Worm (Caenorhabditis elegans) whole organism, L1 larva: ENCODE measurements around the gene T20D4.11.

Experiments
- C04F5.9 ChIP-seq: sonication (generic microtip); optimal IDR thresholded peaks from 2 replicates; lab custom pipeline; 2016; ENCODE audit warnings: missing genetic modification characterization, missing compliant biosample characterization
- C16A3.4 ChIP-seq: fragments of 150-350 bp; optimal IDR thresholded peaks from 2 replicates; lab custom pipeline; 2014; ENCODE audit warnings: missing biosample characterization, missing genetic modification characterization
- C34B4.2 ChIP-seq: sonication (generic microtip); optimal IDR thresholded peaks from 2 replicates; lab custom pipeline; 2017; ENCODE audit warnings: mild to moderate bottlenecking, missing genetic modification characterization, missing compliant biosample characterization
- F16B12.6 ChIP-seq: fragments of 150-350 bp; optimal IDR thresholded peaks from 2 replicates; lab custom pipeline; 2014; ENCODE audit warnings: missing biosample characterization, missing genetic modification characterization
- aha-1 ChIP-seq: fragments of 150-350 bp; optimal IDR thresholded peaks from 2 replicates; lab custom pipeline; 2014; ENCODE audit warnings: missing biosample characterization, missing genetic modification characterization
- ama-1 ChIP-seq: fragments of 150-350 bp; optimal IDR thresholded peaks from 2 replicates; lab custom pipeline; 2014
- blmp-1 ChIP-seq: fragments of 150-350 bp; optimal IDR thresholded peaks from 2 replicates; lab custom pipeline; 2014; ENCODE audit warnings: missing biosample characterization, missing genetic modification characterization
- ceh-63 ChIP-seq: fragments of 200-800 bp; sonication (Bioruptor generic); optimal IDR thresholded peaks from 2 replicates; lab custom pipeline; 2018; ENCODE audit warnings: mild to moderate bottlenecking, missing genetic modification characterization, missing compliant biosample characterization
- ceh-82 ChIP-seq, 3 experiments: fragments of 150-350 bp in 1 of 3; sonication (generic microtip) in 2 of 3; optimal IDR thresholded peaks; 2 replicates each; lab custom pipeline; 2014 to 2017; ENCODE audit warnings: missing biosample characterization in 3 of 3, missing genetic modification characterization in 3 of 3
- ceh-88 ChIP-seq: fragments of 200-800 bp; sonication (Bioruptor generic); IDR thresholded peaks from 2 replicates; pipeline ENCODE4 v1.3.6; 2022; ENCODE audit warnings: missing genetic modification characterization, missing compliant biosample characterization
- ces-1 ChIP-seq: fragments of 150-350 bp; optimal IDR thresholded peaks from 2 replicates; lab custom pipeline; 2014; ENCODE audit warnings: missing biosample characterization, missing genetic modification reagents, missing genetic modification characterization
- dsc-1 ChIP-seq: sonication (generic microtip); optimal IDR thresholded peaks from 2 replicates; lab custom pipeline; 2016; ENCODE audit warnings: mild to moderate bottlenecking, missing genetic modification characterization, missing compliant biosample characterization
- efl-1 ChIP-seq, 4 experiments: fragments of 150-350 bp; optimal IDR thresholded peaks in 3 of 4; peaks in 1 of 4; 1 replicate in 1 of 4; 2 replicates in 3 of 4; lab custom pipeline; 2014; ENCODE audit warnings: missing biosample characterization in 2 of 4, missing genetic modification characterization in 2 of 4, missing genetic modification reagents in 2 of 4
- efl-3 ChIP-seq: fragments of 200-800 bp; sonication (Bioruptor generic); optimal IDR thresholded peaks from 2 replicates; lab custom pipeline; 2018; ENCODE audit warnings: mild to moderate bottlenecking, missing genetic modification characterization, missing compliant biosample characterization
- egl-13 ChIP-seq: sonication (generic microtip); optimal IDR thresholded peaks from 2 replicates; lab custom pipeline; 2016; ENCODE audit warnings: missing genotype, missing genetic modification reagents, missing genetic modification characterization, missing compliant biosample characterization
- egl-27 ChIP-seq, 2 experiments: fragments of 150-350 bp in 1 of 2; sonication (generic microtip); optimal IDR thresholded peaks; 3 replicates each; lab custom pipeline; 2017 to 2018; ENCODE audit warnings: missing biosample characterization in 2 of 2, missing genetic modification characterization in 2 of 2, missing genetic modification reagents in 2 of 2
- elt-2 ChIP-seq: sonication (generic microtip); optimal IDR thresholded peaks from 2 replicates; lab custom pipeline; 2016; ENCODE audit warnings: missing genetic modification characterization, mild to moderate bottlenecking, inconsistent platforms, missing compliant biosample characterization, missing genetic modification reagents
- fkh-8 ChIP-seq: sonication (generic microtip); optimal IDR thresholded peaks from 2 replicates; lab custom pipeline; 2016; ENCODE audit warnings: mild to moderate bottlenecking, missing genetic modification characterization, missing compliant biosample characterization
- grh-1 ChIP-seq: fragments of 200-800 bp; sonication (Bioruptor generic); IDR thresholded peaks from 2 replicates; pipeline ENCODE4 v1.3.6; 2022; ENCODE audit warnings: missing genetic modification reagents, missing genetic modification characterization, missing compliant biosample characterization
- irx-1 ChIP-seq: sonication (generic microtip); optimal IDR thresholded peaks from 2 replicates; lab custom pipeline; 2016; ENCODE audit warnings: missing genetic modification characterization, missing compliant biosample characterization
- isw-1 ChIP-seq: fragments of 200-800 bp; sonication (Bioruptor generic); IDR thresholded peaks from 2 replicates; pipeline ENCODE4 v1.3.6; 2022; ENCODE audit warnings: missing genetic modification characterization, missing compliant biosample characterization
- jun-1 ChIP-seq: fragments of 150-350 bp; optimal IDR thresholded peaks from 2 replicates; lab custom pipeline; 2014; ENCODE audit warnings: missing biosample characterization, missing genetic modification reagents, missing genetic modification characterization
- lin-14 ChIP-seq: fragments of 200-800 bp; sonication (Bioruptor generic); optimal IDR thresholded peaks from 2 replicates; lab custom pipeline; 2018; ENCODE audit warnings: mild to moderate bottlenecking, missing genetic modification characterization, moderate library complexity, missing compliant biosample characterization
- lin-15B ChIP-seq: fragments of 150-350 bp; sonication (generic microtip); optimal IDR thresholded peaks from 3 replicates; lab custom pipeline; 2014; ENCODE audit warnings: missing biosample characterization, missing genetic modification characterization
- lin-35 ChIP-seq, 2 experiments: fragments of 150-350 bp; optimal IDR thresholded peaks; 2 replicates each; lab custom pipeline; 2014; ENCODE audit warnings: missing biosample characterization in 2 of 2, missing genetic modification characterization in 2 of 2, missing genetic modification reagents in 2 of 2
- lin-39 ChIP-seq: fragments of 150-350 bp; optimal IDR thresholded peaks from 2 replicates; lab custom pipeline; 2014; ENCODE audit warnings: missing biosample characterization, missing genetic modification reagents, missing genetic modification characterization
- lsy-2 ChIP-seq, 2 experiments: fragments of 150-350 bp; optimal IDR thresholded peaks; 2 replicates each; lab custom pipeline; 2014; ENCODE audit warnings: missing biosample characterization in 2 of 2, missing genetic modification characterization in 2 of 2
- mdl-1 ChIP-seq, 2 experiments: fragments of 150-350 bp; optimal IDR thresholded peaks; 2 replicates each; lab custom pipeline; 2014 to 2017; ENCODE audit warnings: missing biosample characterization in 2 of 2, missing genetic modification characterization in 2 of 2, inconsistent platforms in 1 of 2
- mep-1 ChIP-seq: fragments of 150-350 bp; optimal IDR thresholded peaks from 2 replicates; lab custom pipeline; 2014; ENCODE audit warnings: missing biosample characterization, missing genetic modification characterization
- nhr-11 ChIP-seq: fragments of 150-350 bp; optimal IDR thresholded peaks from 2 replicates; lab custom pipeline; 2014; ENCODE audit warnings: missing biosample characterization, missing genetic modification characterization
- nhr-19 ChIP-seq: fragments of 200-800 bp; sonication (Bioruptor generic); conservative IDR thresholded peaks from 2 replicates; pipeline ENCODE4 v1.3.6; 2022; ENCODE audit warnings: missing genetic modification characterization, missing compliant biosample characterization
- nhr-237 ChIP-seq: fragments of 150-350 bp; optimal IDR thresholded peaks from 2 replicates; lab custom pipeline; 2014; ENCODE audit warnings: missing biosample characterization, missing genetic modification characterization
- nhr-28 ChIP-seq: fragments of 150-350 bp; optimal IDR thresholded peaks from 2 replicates; lab custom pipeline; 2014; ENCODE audit warnings: missing biosample characterization, missing genetic modification characterization
- nhr-71 ChIP-seq: sonication (generic microtip); optimal IDR thresholded peaks from 2 replicates; lab custom pipeline; 2016; ENCODE audit warnings: mild to moderate bottlenecking, missing genetic modification characterization, moderate library complexity, missing compliant biosample characterization
- nhr-76 ChIP-seq: sonication (generic microtip); optimal IDR thresholded peaks from 2 replicates; lab custom pipeline; 2017; ENCODE audit warnings: missing biosample characterization, missing genetic modification characterization
- rnt-1 ChIP-seq: sonication (generic microtip); optimal IDR thresholded peaks from 2 replicates; lab custom pipeline; 2016; ENCODE audit warnings: mild to moderate bottlenecking, missing genetic modification characterization, moderate library complexity, missing compliant biosample characterization
- snu-23 ChIP-seq: sonication (generic microtip); optimal IDR thresholded peaks from 2 replicates; lab custom pipeline; 2016; ENCODE audit warnings: missing genetic modification characterization, missing compliant biosample characterization
- sup-37 ChIP-seq: fragments of 200-800 bp; sonication (Bioruptor generic); optimal IDR thresholded peaks from 2 replicates; lab custom pipeline; 2018; ENCODE audit warnings: mild to moderate bottlenecking, missing genetic modification characterization, missing compliant biosample characterization
- unc-130 ChIP-seq: fragments of 150-350 bp; optimal IDR thresholded peaks from 2 replicates; lab custom pipeline; 2017; ENCODE audit warnings: missing biosample characterization, missing genetic modification characterization, inconsistent platforms
- unc-30 ChIP-seq: sonication (generic microtip); optimal IDR thresholded peaks from 2 replicates; lab custom pipeline; 2017; ENCODE audit warnings: missing biosample characterization, missing genetic modification characterization
- unc-62 ChIP-seq: fragments of 150-350 bp; optimal IDR thresholded peaks from 2 replicates; lab custom pipeline; 2014; ENCODE audit warnings: missing biosample characterization, missing genetic modification reagents, missing genetic modification characterization
- unc-98 ChIP-seq: fragments of 200-800 bp; sonication (Bioruptor generic); IDR thresholded peaks from 2 replicates; pipeline ENCODE4 v1.3.6; 2022; ENCODE audit warnings: missing genetic modification characterization, missing compliant biosample characterization
- xbp-1 ChIP-seq: sonication (generic microtip); optimal IDR thresholded peaks from 2 replicates; lab custom pipeline; 2016; ENCODE audit warnings: missing genetic modification characterization, missing compliant biosample characterization
- zip-4 ChIP-seq: fragments of 200-800 bp; sonication (Bioruptor generic); optimal IDR thresholded peaks from 2 replicates; lab custom pipeline; 2018; ENCODE audit warnings: mild to moderate bottlenecking, missing genetic modification characterization, moderate library complexity, missing compliant biosample characterization
- ztf-11 ChIP-seq, 2 experiments: sonication (generic microtip); optimal IDR thresholded peaks; 2 replicates each; lab custom pipeline; 2016 to 2017; ENCODE audit warnings: missing genetic modification characterization in 2 of 2, missing biosample characterization in 1 of 2, missing compliant biosample characterization in 1 of 2
- ztf-4 ChIP-seq: fragments of 150-350 bp; optimal IDR thresholded peaks from 2 replicates; lab custom pipeline; 2014; ENCODE audit warnings: missing biosample characterization, missing genetic modification characterization

The T20D4.11 gene

ce11 chrV:3388299-3388698 lies 10.2 kb upstream of the T20D4.11 start (continued):
- no peak for TF ChIP-seq unc-130 (tag; lab: Kevin White, UChicago)
- TF ChIP-seq lin-39 (tag; lab: Kevin White, UChicago): no peak
- TF ChIP-seq xbp-1 (tag; lab: Kevin White, UChicago): no peak
- no peak for TF ChIP-seq isw-1 (GFP tag; lab: Robert Waterston, UW)
- TF ChIP-seq nhr-19 (GFP tag; lab: Robert Waterston, UW): peak; percentile 53
- TF ChIP-seq efl-3 (GFP tag; lab: Kevin White, UChicago): no peak
- TF ChIP-seq C04F5.9 (tag; lab: Kevin White, UChicago): no peak
- TF ChIP-seq grh-1 (GFP tag; lab: Robert Waterston, UW): no peak
- no peak for TF ChIP-seq nhr-28
- no peak for TF ChIP-seq dsc-1 (tag; lab: Kevin White, UChicago)
- TF ChIP-seq unc-98: no peak
- no peak for TF ChIP-seq nhr-11 (tag; lab: Kevin White, UChicago)
- no peak for TF ChIP-seq lin-15B (tag; lab: Kevin White, UChicago)
- TF ChIP-seq efl-1 (optimal IDR thresholded peaks at IDR 0.05; lab: Kevin White, UChicago): peak; percentile 15 to 17
- TF ChIP-seq efl-1 (GFP tag; optimal IDR thresholded peaks at IDR 0.05 in 1 of 2; lab: Kevin White, UChicago): no peak
- no peak for TF ChIP-seq fkh-8
- no peak for TF ChIP-seq unc-62 (GFP tag; lab: Kevin White, UChicago)
- peak; percentile 26 for TF ChIP-seq blmp-1 (tag; lab: Kevin White, UChicago)
- TF ChIP-seq ama-1 (lab: Kevin White, UChicago): no peak
- TF ChIP-seq nhr-237 (tag; lab: Kevin White, UChicago): no peak
- TF ChIP-seq F16B12.6 (tag; lab: Kevin White, UChicago): no peak
- TF ChIP-seq C16A3.4: no peak
- no peak for TF ChIP-seq unc-30
- TF ChIP-seq lin-35 (GFP tag; optimal IDR thresholded peaks at IDR 0.05; lab: Kevin White, UChicago): peak in 1 of 2 experiments; percentile 14
- no peak for TF ChIP-seq C34B4.2 (tag; lab: Kevin White, UChicago)
- TF ChIP-seq aha-1 (tag; lab: Kevin White, UChicago): no peak
- TF ChIP-seq zip-4 (GFP tag; lab: Kevin White, UChicago): no peak
- no peak for TF ChIP-seq ztf-11 (tag; optimal IDR thresholded peaks at IDR 0.05; lab: Kevin White, UChicago)
- TF ChIP-seq egl-27 (tag; optimal IDR thresholded peaks at IDR 0.05; lab: Kevin White, UChicago): no peak
- no peak for TF ChIP-seq egl-13 (tag; lab: Kevin White, UChicago)
- TF ChIP-seq lsy-2 (tag; optimal IDR thresholded peaks at IDR 0.05; lab: Kevin White, UChicago): no peak
- TF ChIP-seq ceh-82 (tag; optimal IDR thresholded peaks at IDR 0.05; lab: Kevin White, UChicago): no peak
- no peak for TF ChIP-seq ztf-4 (tag; lab: Kevin White, UChicago)
- no peak for TF ChIP-seq nhr-76 (tag; lab: Kevin White, UChicago)
- TF ChIP-seq lin-14 (GFP tag; lab: Kevin White, UChicago): peak; percentile 85
- no peak for TF ChIP-seq mep-1
- no peak for TF ChIP-seq ceh-88
- TF ChIP-seq irx-1 (tag; lab: Kevin White, UChicago): no peak
- TF ChIP-seq jun-1: no peak
- TF ChIP-seq snu-23 (GFP tag; lab: Kevin White, UChicago): peak; percentile 42
- no peak for TF ChIP-seq ces-1 (GFP tag; lab: Kevin White, UChicago)
- no peak for TF ChIP-seq sup-37 (GFP tag; lab: Kevin White, UChicago)
- no peak for TF ChIP-seq mdl-1 (tag; optimal IDR thresholded peaks at IDR 0.05; lab: Kevin White, UChicago)
- peak; percentile 58 for TF ChIP-seq rnt-1 (tag; lab: Kevin White, UChicago)
- no peak for TF ChIP-seq elt-2 (tag; lab: Kevin White, UChicago)
- peak; percentile 52 for TF ChIP-seq nhr-71
- no peak for TF ChIP-seq ceh-63 (GFP tag; lab: Kevin White, UChicago)
